Worm (Caenorhabditis elegans) whole organism, early embryonic: ENCODE data around the gene T02H6.4.
A peak's percentile ranks its signal among the peaks of the same experiment; 100 is the strongest.
"Not testable (repeated sequence)": the region's sequence is repeated elsewhere in the genome, so short reads cannot be mapped to it uniquely, and the experiment has no call there.

Source experiments
- B0310.2 ChIP-seq: sonication (generic microtip); optimal IDR thresholded peaks from 2 replicates; lab custom pipeline; 2016; ENCODE audit warnings: mild to moderate bottlenecking, missing genetic modification characterization, missing compliant biosample characterization
- F13C5.2 ChIP-seq: sonication (generic microtip); optimal IDR thresholded peaks from 2 replicates; lab custom pipeline; 2017; ENCODE audit warnings: mild to moderate bottlenecking, missing genetic modification characterization, inconsistent platforms, missing compliant biosample characterization
- aly-1 ChIP-seq: sonication (generic microtip); optimal IDR thresholded peaks from 2 replicates; lab custom pipeline; 2016; ENCODE audit warnings: missing genetic modification characterization, missing compliant biosample characterization
- ama-1 ChIP-seq: fragments of 150-350 bp; optimal IDR thresholded peaks from 2 replicates; lab custom pipeline; 2014
- ceh-13 ChIP-seq: fragments of 200-800 bp; sonication (Bioruptor generic); optimal IDR thresholded peaks from 2 replicates; lab custom pipeline; 2018; ENCODE audit warnings: mild to moderate bottlenecking, missing genetic modification characterization, missing compliant biosample characterization
- ets-7 ChIP-seq: sonication (generic microtip); optimal IDR thresholded peaks from 2 replicates; lab custom pipeline; 2016; ENCODE audit warnings: missing genotype, missing genetic modification characterization, missing compliant biosample characterization
- pes-1 ChIP-seq: fragments of 200-800 bp; sonication (Bioruptor generic); IDR thresholded peaks from 2 replicates; pipeline ENCODE4 v1.3.6; 2022; ENCODE audit warnings: missing genetic modification reagents, missing genetic modification characterization, missing compliant biosample characterization
- sea-1 ChIP-seq: fragments of 200-800 bp; sonication (Bioruptor generic); conservative IDR thresholded peaks from 2 replicates; pipeline ENCODE4 v1.3.6; 2022; ENCODE audit warnings: missing genetic modification characterization, missing compliant biosample characterization
- tbx-37 ChIP-seq: fragments of 200-800 bp; sonication (Bioruptor generic); conservative IDR thresholded peaks from 2 replicates; pipeline ENCODE4 v1.3.6; 2022; ENCODE audit warnings: missing genetic modification reagents, missing genetic modification characterization, missing compliant biosample characterization
- tra-4 ChIP-seq: sonication (generic microtip); optimal IDR thresholded peaks from 2 replicates; lab custom pipeline; 2017; ENCODE audit warnings: missing genetic modification characterization, missing compliant biosample characterization

DNA sequence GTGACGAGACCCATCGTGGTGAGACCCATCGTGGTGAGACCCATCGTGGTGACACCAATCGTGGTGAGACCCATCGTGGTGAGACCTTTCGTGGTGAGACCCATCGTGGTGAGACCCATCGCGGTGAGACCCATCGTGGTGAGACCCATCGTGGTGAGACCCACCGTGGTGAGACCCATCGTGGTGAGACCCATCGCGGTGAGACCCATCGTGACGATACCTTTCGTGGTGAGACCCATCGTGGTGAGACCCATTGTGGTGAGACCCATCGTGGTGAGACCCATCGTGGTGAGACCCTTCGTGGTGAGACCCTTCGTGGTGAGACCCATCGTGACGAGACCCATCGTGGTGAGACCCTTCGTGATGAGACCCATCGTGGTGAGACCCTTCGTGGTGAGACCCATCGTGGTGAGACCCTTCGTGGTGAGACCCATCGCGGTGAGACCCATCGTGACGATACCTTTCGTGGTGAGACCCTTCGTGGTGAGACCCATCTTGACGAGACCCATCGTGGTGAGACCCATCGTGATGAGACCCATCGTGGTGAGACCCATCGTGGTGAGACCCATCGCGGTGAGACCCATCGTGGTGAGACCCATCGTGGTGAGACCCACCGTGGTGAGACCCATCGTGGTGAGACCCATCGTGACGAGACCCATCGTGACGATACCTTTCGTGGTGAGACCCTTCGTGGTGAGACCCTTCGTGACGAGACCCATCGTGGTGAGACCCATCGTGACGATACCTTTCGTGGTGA, 7.1 kb downstream of the T02H6.4 start:
- not testable (repeated sequence) for TF ChIP-seq B0310.2 (tag; lab: Kevin White, UChicago); ceh-13 (GFP tag; lab: Kevin White, UChicago); F13C5.2 (tag; lab: Kevin White, UChicago); pes-1 (GFP tag; lab: Robert Waterston, UW); sea-1 (GFP tag; lab: Robert Waterston, UW); ama-1 (lab: Kevin White, UChicago); aly-1 (tag; lab: Kevin White, UChicago); ets-7; tra-4 (tag; lab: Kevin White, UChicago)
- peak; percentile 57 for TF ChIP-seq tbx-37 (GFP tag; lab: Robert Waterston, UW)
